Worm (Caenorhabditis elegans) whole organism, L1 larva: ENCODE data around the gene rabs-5.

Experiments used
- C04F5.9 ChIP-seq: sonication (generic microtip); optimal IDR thresholded peaks from 2 replicates; lab custom pipeline; 2016; ENCODE audit warnings: missing genetic modification characterization, missing compliant biosample characterization
- C16A3.4 ChIP-seq: fragments of 150-350 bp; optimal IDR thresholded peaks from 2 replicates; lab custom pipeline; 2014; ENCODE audit warnings: missing biosample characterization, missing genetic modification characterization
- C34B4.2 ChIP-seq: sonication (generic microtip); optimal IDR thresholded peaks from 2 replicates; lab custom pipeline; 2017; ENCODE audit warnings: mild to moderate bottlenecking, missing genetic modification characterization, missing compliant biosample characterization
- F16B12.6 ChIP-seq: fragments of 150-350 bp; optimal IDR thresholded peaks from 2 replicates; lab custom pipeline; 2014; ENCODE audit warnings: missing biosample characterization, missing genetic modification characterization
- Y116A8C.19 ChIP-seq: sonication (generic microtip); optimal IDR thresholded peaks from 2 replicates; lab custom pipeline; 2016; ENCODE audit warnings: missing compliant biosample characterization, missing genetic modification characterization, borderline replicate concordance
- aha-1 ChIP-seq: fragments of 150-350 bp; optimal IDR thresholded peaks from 2 replicates; lab custom pipeline; 2014; ENCODE audit warnings: missing biosample characterization, missing genetic modification characterization
- alr-1 ChIP-seq: fragments of 200-800 bp; sonication (Bioruptor generic); optimal IDR thresholded peaks from 2 replicates; lab custom pipeline; 2018; ENCODE audit warnings: borderline replicate concordance, mild to moderate bottlenecking, missing genetic modification characterization, missing compliant biosample characterization
- aly-2 ChIP-seq: fragments of 150-350 bp; optimal IDR thresholded peaks from 2 replicates; lab custom pipeline; 2014; ENCODE audit warnings: missing biosample characterization, missing genetic modification characterization
- ceh-63 ChIP-seq: fragments of 200-800 bp; sonication (Bioruptor generic); optimal IDR thresholded peaks from 2 replicates; lab custom pipeline; 2018; ENCODE audit warnings: mild to moderate bottlenecking, missing genetic modification characterization, missing compliant biosample characterization
- ceh-8 ChIP-seq: fragments of 200-800 bp; sonication (Bioruptor generic); optimal IDR thresholded peaks from 2 replicates; lab custom pipeline; 2018; ENCODE audit warnings: mild to moderate bottlenecking, missing genetic modification characterization, moderate library complexity, missing compliant biosample characterization
- ceh-88 ChIP-seq: fragments of 200-800 bp; sonication (Bioruptor generic); IDR thresholded peaks from 2 replicates; pipeline ENCODE4 v1.3.6; 2022; ENCODE audit warnings: missing genetic modification characterization, missing compliant biosample characterization
- ceh-90 ChIP-seq: sonication (generic microtip); optimal IDR thresholded peaks from 2 replicates; lab custom pipeline; 2016; ENCODE audit warnings: missing genetic modification characterization, missing compliant biosample characterization
- ces-1 ChIP-seq: fragments of 150-350 bp; optimal IDR thresholded peaks from 2 replicates; lab custom pipeline; 2014; ENCODE audit warnings: missing biosample characterization, missing genetic modification reagents, missing genetic modification characterization
- dpl-1 ChIP-seq, 3 experiments: fragments of 150-350 bp in 2 of 3; sonication (generic microtip) in 1 of 3; optimal IDR thresholded peaks; 2 replicates each; lab custom pipeline; 2014 to 2017; ENCODE audit warnings: missing biosample characterization in 3 of 3, missing genetic modification characterization in 3 of 3, missing genetic modification reagents in 3 of 3
- dsc-1 ChIP-seq: sonication (generic microtip); optimal IDR thresholded peaks from 2 replicates; lab custom pipeline; 2016; ENCODE audit warnings: mild to moderate bottlenecking, missing genetic modification characterization, missing compliant biosample characterization
- efl-1 ChIP-seq, 4 experiments: fragments of 150-350 bp; optimal IDR thresholded peaks in 3 of 4; peaks in 1 of 4; 1 replicate in 1 of 4; 2 replicates in 3 of 4; lab custom pipeline; 2014; ENCODE audit warnings: missing biosample characterization in 2 of 4, missing genetic modification characterization in 2 of 4, missing genetic modification reagents in 2 of 4
- egl-27 ChIP-seq, 2 experiments: fragments of 150-350 bp in 1 of 2; sonication (generic microtip); optimal IDR thresholded peaks; 3 replicates each; lab custom pipeline; 2017 to 2018; ENCODE audit warnings: missing biosample characterization in 2 of 2, missing genetic modification characterization in 2 of 2, missing genetic modification reagents in 2 of 2
- elt-2 ChIP-seq: sonication (generic microtip); optimal IDR thresholded peaks from 2 replicates; lab custom pipeline; 2016; ENCODE audit warnings: missing genetic modification characterization, mild to moderate bottlenecking, inconsistent platforms, missing compliant biosample characterization, missing genetic modification reagents
- ets-5 ChIP-seq: fragments of 200-800 bp; sonication (Bioruptor generic); IDR thresholded peaks from 2 replicates; pipeline ENCODE4 v1.3.6; 2022; ENCODE audit warnings: missing genetic modification characterization, missing compliant biosample characterization
- fkh-4 ChIP-seq: sonication (generic microtip); optimal IDR thresholded peaks from 2 replicates; lab custom pipeline; 2016; ENCODE audit warnings: missing compliant biosample characterization, missing genetic modification characterization, borderline replicate concordance
- fkh-8 ChIP-seq: sonication (generic microtip); optimal IDR thresholded peaks from 2 replicates; lab custom pipeline; 2016; ENCODE audit warnings: mild to moderate bottlenecking, missing genetic modification characterization, missing compliant biosample characterization
- jun-1 ChIP-seq: fragments of 150-350 bp; optimal IDR thresholded peaks from 2 replicates; lab custom pipeline; 2014; ENCODE audit warnings: missing biosample characterization, missing genetic modification reagents, missing genetic modification characterization
- lin-14 ChIP-seq: fragments of 200-800 bp; sonication (Bioruptor generic); optimal IDR thresholded peaks from 2 replicates; lab custom pipeline; 2018; ENCODE audit warnings: mild to moderate bottlenecking, missing genetic modification characterization, moderate library complexity, missing compliant biosample characterization
- lin-15B ChIP-seq: fragments of 150-350 bp; sonication (generic microtip); optimal IDR thresholded peaks from 3 replicates; lab custom pipeline; 2014; ENCODE audit warnings: missing biosample characterization, missing genetic modification characterization
- lin-35 ChIP-seq, 2 experiments: fragments of 150-350 bp; optimal IDR thresholded peaks; 2 replicates each; lab custom pipeline; 2014; ENCODE audit warnings: missing biosample characterization in 2 of 2, missing genetic modification characterization in 2 of 2, missing genetic modification reagents in 2 of 2
- lin-39 ChIP-seq: fragments of 150-350 bp; optimal IDR thresholded peaks from 2 replicates; lab custom pipeline; 2014; ENCODE audit warnings: missing biosample characterization, missing genetic modification reagents, missing genetic modification characterization
- lir-3 ChIP-seq: sonication (generic microtip); optimal IDR thresholded peaks from 2 replicates; lab custom pipeline; 2016; ENCODE audit warnings: mild to moderate bottlenecking, missing genetic modification characterization, moderate library complexity, missing compliant biosample characterization; ENCODE audit not compliant: poor library complexity
- lsy-2 ChIP-seq, 2 experiments: fragments of 150-350 bp; optimal IDR thresholded peaks; 2 replicates each; lab custom pipeline; 2014; ENCODE audit warnings: missing biosample characterization in 2 of 2, missing genetic modification characterization in 2 of 2
- mab-9 ChIP-seq: fragments of 200-800 bp; sonication (Bioruptor generic); IDR thresholded peaks from 2 replicates; pipeline ENCODE4 v1.3.6; 2022; ENCODE audit warnings: missing genetic modification reagents, missing genetic modification characterization, missing compliant biosample characterization
- mep-1 ChIP-seq: fragments of 150-350 bp; optimal IDR thresholded peaks from 2 replicates; lab custom pipeline; 2014; ENCODE audit warnings: missing biosample characterization, missing genetic modification characterization
- nhr-12 ChIP-seq: sonication (generic microtip); optimal IDR thresholded peaks from 2 replicates; lab custom pipeline; 2017; ENCODE audit warnings: missing biosample characterization, missing genetic modification characterization
- nhr-19 ChIP-seq: fragments of 200-800 bp; sonication (Bioruptor generic); conservative IDR thresholded peaks from 2 replicates; pipeline ENCODE4 v1.3.6; 2022; ENCODE audit warnings: missing genetic modification characterization, missing compliant biosample characterization
- nhr-237 ChIP-seq: fragments of 150-350 bp; optimal IDR thresholded peaks from 2 replicates; lab custom pipeline; 2014; ENCODE audit warnings: missing biosample characterization, missing genetic modification characterization
- nhr-28 ChIP-seq: fragments of 150-350 bp; optimal IDR thresholded peaks from 2 replicates; lab custom pipeline; 2014; ENCODE audit warnings: missing biosample characterization, missing genetic modification characterization
- nhr-47 ChIP-seq: sonication (generic microtip); optimal IDR thresholded peaks from 2 replicates; lab custom pipeline; 2016; ENCODE audit warnings: mild to moderate bottlenecking, missing genetic modification characterization, moderate library complexity, missing compliant biosample characterization
- nhr-76 ChIP-seq: sonication (generic microtip); optimal IDR thresholded peaks from 2 replicates; lab custom pipeline; 2017; ENCODE audit warnings: missing biosample characterization, missing genetic modification characterization
- nhr-77 ChIP-seq: fragments of 150-350 bp; optimal IDR thresholded peaks from 2 replicates; lab custom pipeline; 2014; ENCODE audit warnings: missing biosample characterization, missing genetic modification characterization
- nhr-84 ChIP-seq: sonication (generic microtip); optimal IDR thresholded peaks from 2 replicates; lab custom pipeline; 2017; ENCODE audit warnings: missing biosample characterization, missing genetic modification characterization
- nhr-85 ChIP-seq: sonication (generic microtip); peaks from one replicate; lab custom pipeline; 2016; ENCODE audit warnings: missing genetic modification characterization, inconsistent platforms, missing compliant biosample characterization
- nhr-90 ChIP-seq: sonication (generic microtip); optimal IDR thresholded peaks from 2 replicates; lab custom pipeline; 2016; ENCODE audit warnings: mild to moderate bottlenecking, missing genetic modification characterization, missing compliant biosample characterization; ENCODE audit not compliant: poor library complexity
- pag-3 ChIP-seq: sonication (generic microtip); optimal IDR thresholded peaks from 2 replicates; lab custom pipeline; 2017; ENCODE audit warnings: missing genetic modification characterization, mild to moderate bottlenecking, missing compliant biosample characterization, antibody characterized with exemption, borderline replicate concordance; ENCODE audit not compliant: insufficient read depth
- pax-3 ChIP-seq: fragments of 200-800 bp; sonication (Bioruptor generic); optimal IDR thresholded peaks from 2 replicates; lab custom pipeline; 2018; ENCODE audit warnings: mild to moderate bottlenecking, missing genetic modification characterization, moderate library complexity, missing compliant biosample characterization
- pqm-1 ChIP-seq: sonication (generic microtip); optimal IDR thresholded peaks from 3 replicates; lab custom pipeline; 2017; ENCODE audit warnings: missing biosample characterization, missing genetic modification characterization
- snpc-4 ChIP-seq: fragments of 150-350 bp; optimal IDR thresholded peaks from 2 replicates; lab custom pipeline; 2014; ENCODE audit warnings: missing biosample characterization, missing genetic modification characterization
- snu-23 ChIP-seq: sonication (generic microtip); optimal IDR thresholded peaks from 2 replicates; lab custom pipeline; 2016; ENCODE audit warnings: missing genetic modification characterization, missing compliant biosample characterization
- sptf-1 ChIP-seq: fragments of 150-350 bp; optimal IDR thresholded peaks from 2 replicates; lab custom pipeline; 2014; ENCODE audit warnings: missing biosample characterization, missing genetic modification characterization
- tbx-2 ChIP-seq: sonication (generic microtip); optimal IDR thresholded peaks from 2 replicates; lab custom pipeline; 2016; ENCODE audit warnings: missing genetic modification characterization, missing compliant biosample characterization
- tlp-1 ChIP-seq: fragments of 150-350 bp; optimal IDR thresholded peaks from 2 replicates; lab custom pipeline; 2014; ENCODE audit warnings: missing biosample characterization, missing genetic modification characterization
- unc-30 ChIP-seq: sonication (generic microtip); optimal IDR thresholded peaks from 2 replicates; lab custom pipeline; 2017; ENCODE audit warnings: missing biosample characterization, missing genetic modification characterization
- unc-98 ChIP-seq: fragments of 200-800 bp; sonication (Bioruptor generic); IDR thresholded peaks from 2 replicates; pipeline ENCODE4 v1.3.6; 2022; ENCODE audit warnings: missing genetic modification characterization, missing compliant biosample characterization
- vab-15 ChIP-seq: sonication (generic microtip); optimal IDR thresholded peaks from 2 replicates; lab custom pipeline; 2017; ENCODE audit warnings: missing genotype, mild to moderate bottlenecking, missing genetic modification characterization, missing compliant biosample characterization
- zag-1 ChIP-seq: fragments of 150-350 bp; optimal IDR thresholded peaks from 2 replicates; lab custom pipeline; 2014; ENCODE audit warnings: missing biosample characterization, missing genetic modification characterization
- zip-4 ChIP-seq: fragments of 200-800 bp; sonication (Bioruptor generic); optimal IDR thresholded peaks from 2 replicates; lab custom pipeline; 2018; ENCODE audit warnings: mild to moderate bottlenecking, missing genetic modification characterization, moderate library complexity, missing compliant biosample characterization

The rabs-5 gene

ce11 chrIV:8112187-8112586 is 4.8 kb upstream of the rabs-5 start, which contains the start of gene Y42H9AR.4:
Y42H9AR.4 (minus strand) TSS chrIV:8112218.
- TF ChIP-seq nhr-76 (tag; lab: Kevin White, UChicago) = no peak
- TF ChIP-seq nhr-47 (tag; lab: Kevin White, UChicago) = no peak
- TF ChIP-seq tbx-2 (tag; lab: Kevin White, UChicago) = no peak
- TF ChIP-seq nhr-90 (tag; lab: Kevin White, UChicago) = no peak
- TF ChIP-seq mab-9 = no peak
- TF ChIP-seq C16A3.4 (tag; lab: Kevin White, UChicago) = no peak
- no peak for TF ChIP-seq tlp-1
- TF ChIP-seq ceh-90 (tag; lab: Kevin White, UChicago) = no peak
- no peak for TF ChIP-seq ceh-63
- no peak for TF ChIP-seq nhr-77 (tag; lab: Kevin White, UChicago)
- TF ChIP-seq elt-2 (tag; lab: Kevin White, UChicago) = no peak
- no peak for TF ChIP-seq nhr-28 (tag; lab: Kevin White, UChicago)
- no peak for TF ChIP-seq vab-15 (tag; lab: Kevin White, UChicago)
- TF ChIP-seq ceh-8 (GFP tag; lab: Kevin White, UChicago) = no peak
- TF ChIP-seq nhr-85 = no peak
- TF ChIP-seq efl-1 (optimal IDR thresholded peaks at IDR 0.05; lab: Kevin White, UChicago) = peak in 1 of 2 experiments; percentile 16
- TF ChIP-seq efl-1 (GFP tag; optimal IDR thresholded peaks at IDR 0.05 in 1 of 2; lab: Kevin White, UChicago) = peak in 1 of 2 experiments; percentile 73
- TF ChIP-seq lsy-2 (tag; optimal IDR thresholded peaks at IDR 0.05; lab: Kevin White, UChicago) = peak; percentile 13
- no peak for TF ChIP-seq sptf-1 (tag; lab: Kevin White, UChicago)
- peak; percentile 4 for TF ChIP-seq fkh-8 (tag; lab: Kevin White, UChicago)
- TF ChIP-seq nhr-237 (tag; lab: Kevin White, UChicago) = no peak
- no peak for TF ChIP-seq nhr-84
- no peak for TF ChIP-seq alr-1 (tag; lab: Kevin White, UChicago)
- TF ChIP-seq F16B12.6 (tag; lab: Kevin White, UChicago) = peak; percentile 36
- TF ChIP-seq lin-14 (GFP tag; lab: Kevin White, UChicago) = peak; percentile 80
- TF ChIP-seq unc-98 (GFP tag; lab: Robert Waterston, UW) = no peak
- no peak for TF ChIP-seq pax-3 (tag; lab: Kevin White, UChicago)
- no peak for TF ChIP-seq zag-1 (tag; lab: Kevin White, UChicago)
- TF ChIP-seq aha-1 = no peak
- TF ChIP-seq unc-30 = no peak
- no peak for TF ChIP-seq C34B4.2 (tag; lab: Kevin White, UChicago)
- no peak for TF ChIP-seq nhr-12
- no peak for TF ChIP-seq dsc-1 (tag; lab: Kevin White, UChicago)
- TF ChIP-seq lir-3 (tag; lab: Kevin White, UChicago) = no peak
- TF ChIP-seq ceh-88 = no peak
- TF ChIP-seq pag-3 (tag; lab: Kevin White, UChicago) = no peak
- no peak for TF ChIP-seq fkh-4 (tag; lab: Kevin White, UChicago)
- no peak for TF ChIP-seq pqm-1 (tag; lab: Kevin White, UChicago)
- no peak for TF ChIP-seq lin-15B (tag; lab: Kevin White, UChicago)
- TF ChIP-seq snpc-4 = no peak
- TF ChIP-seq egl-27 (tag; optimal IDR thresholded peaks at IDR 0.05; lab: Kevin White, UChicago) = no peak
- TF ChIP-seq C04F5.9 (tag; lab: Kevin White, UChicago) = no peak
- peak; percentile 35 for TF ChIP-seq mep-1 (tag; lab: Kevin White, UChicago)
- no peak for TF ChIP-seq jun-1 (tag; lab: Kevin White, UChicago)
- TF ChIP-seq zip-4 (GFP tag; lab: Kevin White, UChicago) = no peak
- no peak for TF ChIP-seq lin-39 (tag; lab: Kevin White, UChicago)
- no peak for TF ChIP-seq ets-5
- no peak for TF ChIP-seq aly-2 (tag; lab: Kevin White, UChicago)
- TF ChIP-seq nhr-19 (GFP tag; lab: Robert Waterston, UW) = no peak
- TF ChIP-seq Y116A8C.19 (tag; lab: Kevin White, UChicago) = no peak
- peak in 1 of 2 experiments; percentile 8 for TF ChIP-seq lin-35 (GFP tag; optimal IDR thresholded peaks at IDR 0.05; lab: Kevin White, UChicago)
- peak; percentile 57 for TF ChIP-seq snu-23 (GFP tag; lab: Kevin White, UChicago)
- TF ChIP-seq ces-1 = no peak
- no peak for TF ChIP-seq dpl-1 (GFP tag; optimal IDR thresholded peaks at IDR 0.05; lab: Kevin White, UChicago)
